Fruit fly (Drosophila melanogaster): ENCODE data around the gene srw.

srw gene

dm6 chr3L:4252121-4252861, 31.0 kb downstream of the srw start (continued):
- TF ChIP-seq Dek (tag; optimal IDR thresholded peaks at IDR 0.05) (no peak), nom (GFP tag; optimal IDR thresholded peaks at IDR 0.05) (peak; percentile 65), maf-S (GFP tag; optimal IDR thresholded peaks at IDR 0.05) (no peak), ewg (GFP tag; optimal IDR thresholded peaks at IDR 0.05) (no peak), lov (optimal IDR thresholded peaks at IDR 0.05) (no peak), lov (GFP tag; IDR thresholded peaks at IDR 0.05) (no peak), Drgx (GFP tag; IDR thresholded peaks at IDR 0.05) (no peak), C15 (GFP tag; IDR thresholded peaks at IDR 0.05) (no peak), ara (GFP tag; IDR thresholded peaks at IDR 0.05) (no peak), CG5953 (GFP tag; IDR thresholded peaks at IDR 0.05) (no peak), grn (GFP tag; optimal IDR thresholded peaks at IDR 0.05) (no peak), Rx (GFP tag; IDR thresholded peaks at IDR 0.05) (no peak), Sry-β (GFP tag; optimal IDR thresholded peaks at IDR 0.05) (peak; percentile 85), sna (GFP tag; IDR thresholded peaks at IDR 0.05; ENCODE audit: partially characterized antibody) (no peak), CG2116 (GFP tag; optimal IDR thresholded peaks at IDR 0.05) (no peak), abd-A (tag; optimal IDR thresholded peaks at IDR 0.05) (no peak), pros (GFP tag; optimal IDR thresholded peaks at IDR 0.05) (peak; percentile 90), Hr78 (GFP tag; optimal IDR thresholded peaks at IDR 0.05) (no peak), CG3995 (GFP tag; optimal IDR thresholded peaks at IDR 0.05) (peak; percentile 92), nerfin-2 (GFP tag; IDR thresholded peaks at IDR 0.05; ENCODE audit: partially characterized antibody) (no peak), CG8290 (GFP tag; optimal IDR thresholded peaks at IDR 0.05) (no peak), CG8290 (tag; optimal IDR thresholded peaks at IDR 0.05) (no peak), zf30C (GFP tag; optimal IDR thresholded peaks at IDR 0.05) (no peak), CG32767 (GFP tag; IDR thresholded peaks at IDR 0.05) (no peak), B-H2 (GFP tag; optimal IDR thresholded peaks at IDR 0.05) (no peak), onecut (GFP tag; IDR thresholded peaks at IDR 0.05) (no peak), Gug (GFP tag; IDR thresholded peaks at IDR 0.05) (no peak), Ptx1 (GFP tag; IDR thresholded peaks at IDR 0.05) (no peak), al (GFP tag; IDR thresholded peaks at IDR 0.05) (no peak), Myb (GFP tag; optimal IDR thresholded peaks at IDR 0.05) (peak; percentile 8), CG11456 (GFP tag; IDR thresholded peaks at IDR 0.05) (no peak), dm (GFP tag; optimal IDR thresholded peaks at IDR 0.05) (no peak), gcm (GFP tag; optimal IDR thresholded peaks at IDR 0.05) (no peak), CG12659 (GFP tag; optimal IDR thresholded peaks at IDR 0.05) (no peak), CG6254 (GFP tag; optimal IDR thresholded peaks at IDR 0.05) (no peak), emc (GFP tag; optimal IDR thresholded peaks at IDR 0.05) (no peak), CG13624 (GFP tag; optimal IDR thresholded peaks at IDR 0.05) (no peak), fd102C (GFP tag; optimal IDR thresholded peaks at IDR 0.05) (no peak), Mes4 (GFP tag; optimal IDR thresholded peaks at IDR 0.05) (no peak), CG31441 (GFP tag; IDR thresholded peaks at IDR 0.05) (peak; percentile 48; the same call in 1 of the 2 replicates), tgo (GFP tag; IDR thresholded peaks at IDR 0.05) (no peak), CG1233 (GFP tag; optimal IDR thresholded peaks at IDR 0.05) (no peak), zen2 (GFP tag; IDR thresholded peaks at IDR 0.05; ENCODE audit: partially characterized antibody) (0 out of 3 replicates have a peak, but pooled peaks have one; percentile 39), Mad (GFP tag; optimal IDR thresholded peaks at IDR 0.05) (no peak), Dref (GFP tag; IDR thresholded peaks at IDR 0.05) (no peak), crc (GFP tag; optimal IDR thresholded peaks at IDR 0.05) (no peak), ci (GFP tag; IDR thresholded peaks at IDR 0.05) (0 out of 3 replicates have a peak, but pooled peaks have one; percentile 24), CG17912 (GFP tag; optimal IDR thresholded peaks at IDR 0.05) (no peak), CG3726 (GFP tag; IDR thresholded peaks at IDR 0.05) (no peak), Doc3 (GFP tag; IDR thresholded peaks at IDR 0.05; ENCODE audit: partially characterized antibody) (no peak), mam (GFP tag; optimal IDR thresholded peaks at IDR 0.05) (no peak)
